Worm (Caenorhabditis elegans): ENCODE results near the gene R07A4.2.

The R07A4.2 gene

ce11 chrX:10772165-10772584 lies 25.9 kb upstream of the R07A4.2 start:
- TF ChIP-seq tra-1 (GFP tag; IDR thresholded peaks at IDR 0.05) (peak; percentile 78; the same call in 1 of the 2 replicates), unc-62 (GFP tag; optimal IDR thresholded peaks at IDR 0.05 in 1 of 2) (peak in 1 of 2 experiments; percentile 99), unc-62 (tag; optimal IDR thresholded peaks at IDR 0.05) (no peak), zip-11 (GFP tag; IDR thresholded peaks at IDR 0.05) (no peak), lim-7 (GFP tag; IDR thresholded peaks at IDR 0.05) (no peak), jun-1 (tag; optimal IDR thresholded peaks at IDR 0.05) (no peak), mxl-3 (GFP tag; optimal IDR thresholded peaks at IDR 0.05) (peak; percentile 71), nhr-237 (tag; optimal IDR thresholded peaks at IDR 0.05) (no peak), snpc-1.2 (GFP tag; IDR thresholded peaks at IDR 0.05) (no peak), cey-2 (tag; optimal IDR thresholded peaks at IDR 0.05; ENCODE audit: borderline replicate concordance, insufficient read depth) (no peak), dve-1 (tag; optimal IDR thresholded peaks at IDR 0.05; ENCODE audit: insufficient read depth) (peak; percentile 94), ceh-20 (GFP tag; IDR thresholded peaks at IDR 0.05) (0 out of 2 replicates have a peak, but pooled peaks have one; percentile 38), F10B5.3 (tag; optimal IDR thresholded peaks at IDR 0.05) (no peak), nhr-11 (tag; optimal IDR thresholded peaks at IDR 0.05) (peak; percentile 74), nhr-102 (tag; optimal IDR thresholded peaks at IDR 0.05) (peak; percentile 48), unc-39 (tag; optimal IDR thresholded peaks at IDR 0.05) (no peak), dmd-8 (GFP tag; IDR thresholded peaks at IDR 0.05) (no peak), lin-29 (GFP tag; IDR thresholded peaks at IDR 0.05) (no peak), mdt-29 (GFP tag; IDR thresholded peaks at IDR 0.05) (no peak), dmd-9 (GFP tag; IDR thresholded peaks at IDR 0.05) (no peak), Y75B8A.6 (GFP tag; IDR thresholded peaks at IDR 0.05) (0 out of 2 replicates have a peak, but pooled peaks have one; percentile 6), T20F7.1 (GFP tag; optimal IDR thresholded peaks at IDR 0.05) (peak; percentile 31), ceh-82 (tag; optimal IDR thresholded peaks at IDR 0.05) (no peak), pqm-1 (tag; optimal IDR thresholded peaks at IDR 0.05) (peak; percentile 94), lsy-2 (tag; optimal IDR thresholded peaks at IDR 0.05) (peak; percentile 68 to 70), Y105C5A.15 (GFP tag; IDR thresholded peaks at IDR 0.05) (no peak), mes-2 (tag; optimal IDR thresholded peaks at IDR 0.05; ENCODE audit: poor library complexity, severe bottlenecking) (peak; percentile 59), egl-43 (GFP tag; IDR thresholded peaks at IDR 0.05) (no peak), R02D3.7 (tag; optimal IDR thresholded peaks at IDR 0.05) (no peak), lin-1 (GFP tag; IDR thresholded peaks at IDR 0.05) (peak; percentile 60; the same call in 1 of the 2 replicates), ceh-32 (tag; optimal IDR thresholded peaks at IDR 0.05; ENCODE audit: poor library complexity) (no peak), duxl-1 (tag; optimal IDR thresholded peaks at IDR 0.05; ENCODE audit: poor library complexity) (no peak), ztf-11 (tag; optimal IDR thresholded peaks at IDR 0.05) (no peak), dmd-6 (GFP tag; IDR thresholded peaks at IDR 0.05) (peak; percentile 90), ama-1 (optimal IDR thresholded peaks at IDR 0.05) (peak; percentile 12), zag-1 (tag; optimal IDR thresholded peaks at IDR 0.05) (no peak), set-16 (GFP tag; IDR thresholded peaks at IDR 0.05) (no peak), madf-9 (GFP tag; conservative IDR thresholded peaks at IDR 0.05) (no peak), ZK337.2 (GFP tag; IDR thresholded peaks at IDR 0.05) (no peak), hlh-11 (tag; optimal IDR thresholded peaks at IDR 0.05) (peak; percentile 97), ceh-28 (tag; optimal IDR thresholded peaks at IDR 0.05) (peak; percentile 57), unc-130 (GFP tag; optimal IDR thresholded peaks at IDR 0.05) (no peak), hif-1 (tag; optimal IDR thresholded peaks at IDR 0.05) (peak in 1 of 2 experiments; percentile 45), F37D6.2 (tag; optimal IDR thresholded peaks at IDR 0.05) (no peak), hlh-30 (tag; optimal IDR thresholded peaks at IDR 0.05; ENCODE audit: insufficient read depth) (peak; percentile 90), lin-39 (tag; optimal IDR thresholded peaks at IDR 0.05) (no peak), Y48G9A.11 (GFP tag; IDR thresholded peaks at IDR 0.05) (no peak), nhr-41 (GFP tag; IDR thresholded peaks at IDR 0.05) (no peak), nhr-28 (tag; optimal IDR thresholded peaks at IDR 0.05) (peak; percentile 92), saeg-2 (GFP tag; IDR thresholded peaks at IDR 0.05) (no peak), lir-3 (tag; optimal IDR thresholded peaks at IDR 0.05) (no peak)
